Worm (Caenorhabditis elegans) whole organism, mixed stage, embryonic: ENCODE results near the gene C54E4.5.

Experiments
- M03D4.4 ChIP-seq: sonication (generic microtip); optimal IDR thresholded peaks from 2 replicates; lab custom pipeline; 2017; ENCODE audit warnings: mild to moderate bottlenecking, missing genetic modification characterization, missing compliant biosample characterization
- blmp-1 ChIP-seq: fragments of 150-350 bp; optimal IDR thresholded peaks from 2 replicates; lab custom pipeline; 2014; ENCODE audit warnings: missing biosample characterization, missing genetic modification characterization
- ceh-83 ChIP-seq: fragments of 200-800 bp; sonication (Bioruptor generic); optimal IDR thresholded peaks from 2 replicates; lab custom pipeline; 2018; ENCODE audit warnings: mild to moderate bottlenecking, missing genetic modification characterization, missing compliant biosample characterization
- ces-1 ChIP-seq: fragments of 150-350 bp; optimal IDR thresholded peaks from 2 replicates; lab custom pipeline; 2014; ENCODE audit warnings: missing biosample characterization, missing genetic modification reagents, missing genetic modification characterization
- drap-1 ChIP-seq: fragments of 200-800 bp; sonication (Bioruptor generic); optimal IDR thresholded peaks from 3 replicates; lab custom pipeline; 2018; ENCODE audit warnings: mild to moderate bottlenecking, missing genetic modification characterization, missing compliant biosample characterization
- elt-1 ChIP-seq: sonication (generic microtip); optimal IDR thresholded peaks from 2 replicates; lab custom pipeline; 2017; ENCODE audit warnings: missing genetic modification characterization, mild to moderate bottlenecking, missing compliant biosample characterization, antibody characterized with exemption, moderate library complexity, borderline replicate concordance; ENCODE audit not compliant: insufficient read depth
- elt-3 ChIP-seq: fragments of 150-350 bp; optimal IDR thresholded peaks from 2 replicates; lab custom pipeline; 2014; ENCODE audit warnings: missing biosample characterization, missing genetic modification characterization
- flh-1 ChIP-seq: fragments of 200-800 bp; sonication (Bioruptor generic); optimal IDR thresholded peaks from 2 replicates; lab custom pipeline; 2018; ENCODE audit warnings: mild to moderate bottlenecking, missing genetic modification characterization, moderate library complexity, missing compliant biosample characterization
- ham-2 ChIP-seq: fragments of 200-800 bp; sonication (Bioruptor generic); optimal IDR thresholded peaks from 2 replicates; lab custom pipeline; 2018; ENCODE audit warnings: mild to moderate bottlenecking, missing genetic modification characterization, missing compliant biosample characterization
- hlh-1 ChIP-seq: fragments of 150-350 bp; optimal IDR thresholded peaks from 2 replicates; lab custom pipeline; 2014; ENCODE audit warnings: missing biosample characterization, missing genetic modification reagents, missing genetic modification characterization
- lin-32 ChIP-seq: fragments of 200-800 bp; sonication (Bioruptor generic); optimal IDR thresholded peaks from 2 replicates; lab custom pipeline; 2018; ENCODE audit warnings: mild to moderate bottlenecking, missing genetic modification characterization, missing compliant biosample characterization
- lsy-2 ChIP-seq: fragments of 150-350 bp; optimal IDR thresholded peaks from 2 replicates; lab custom pipeline; 2014; ENCODE audit warnings: missing biosample characterization, missing genetic modification characterization
- mab-5 ChIP-seq: fragments of 150-350 bp; optimal IDR thresholded peaks from 2 replicates; lab custom pipeline; 2014; ENCODE audit warnings: missing biosample characterization, missing genetic modification characterization
- mep-1 ChIP-seq: fragments of 150-350 bp; optimal IDR thresholded peaks from 2 replicates; lab custom pipeline; 2017; ENCODE audit warnings: missing biosample characterization, missing genetic modification reagents, missing genetic modification characterization, inconsistent platforms
- nhr-12 ChIP-seq: fragments of 150-350 bp; optimal IDR thresholded peaks from 2 replicates; lab custom pipeline; 2014; ENCODE audit warnings: missing biosample characterization, missing genetic modification characterization
- nhr-2 ChIP-seq: fragments of 150-350 bp; optimal IDR thresholded peaks from 2 replicates; lab custom pipeline; 2014; ENCODE audit warnings: missing biosample characterization, missing genetic modification characterization
- nhr-237 ChIP-seq: fragments of 150-350 bp; optimal IDR thresholded peaks from 2 replicates; lab custom pipeline; 2014; ENCODE audit warnings: missing biosample characterization, missing genetic modification characterization
- nhr-28 ChIP-seq: fragments of 150-350 bp; optimal IDR thresholded peaks from 2 replicates; lab custom pipeline; 2014; ENCODE audit warnings: missing biosample characterization, missing genetic modification characterization
- nhr-76 ChIP-seq: sonication (generic microtip); optimal IDR thresholded peaks from 2 replicates; lab custom pipeline; 2017; ENCODE audit warnings: missing biosample characterization, missing genetic modification characterization
- pha-4 ChIP-seq: fragments of 150-350 bp; optimal IDR thresholded peaks from 2 replicates; lab custom pipeline; 2018; ENCODE audit warnings: missing biosample characterization, missing genetic modification reagents, missing genetic modification characterization
- sem-2 ChIP-seq: fragments of 200-800 bp; sonication (Bioruptor generic); optimal IDR thresholded peaks from 2 replicates; lab custom pipeline; 2018; ENCODE audit warnings: mild to moderate bottlenecking, missing genetic modification characterization, missing compliant biosample characterization
- snpc-4 ChIP-seq: fragments of 150-350 bp; optimal IDR thresholded peaks from 2 replicates; lab custom pipeline; 2014; ENCODE audit warnings: missing biosample characterization, missing genetic modification characterization
- sptf-1 ChIP-seq: sonication (generic microtip); optimal IDR thresholded peaks from 2 replicates; lab custom pipeline; 2017; ENCODE audit warnings: mild to moderate bottlenecking, missing genetic modification characterization, moderate library complexity, missing compliant biosample characterization
- tbx-8 ChIP-seq: fragments of 200-800 bp; sonication (Bioruptor generic); optimal IDR thresholded peaks from 2 replicates; lab custom pipeline; 2018; ENCODE audit warnings: mild to moderate bottlenecking, missing genetic modification characterization, moderate library complexity, missing compliant biosample characterization
- unc-120 ChIP-seq: sonication (generic microtip); optimal IDR thresholded peaks from 2 replicates; lab custom pipeline; 2017; ENCODE audit warnings: missing genetic modification characterization, missing compliant biosample characterization; ENCODE audit not compliant: poor library complexity, severe bottlenecking
- unc-39 ChIP-seq: fragments of 150-350 bp; optimal IDR thresholded peaks from 2 replicates; lab custom pipeline; 2014; ENCODE audit warnings: missing biosample characterization, missing genetic modification characterization
- unc-62 ChIP-seq: fragments of 150-350 bp; optimal IDR thresholded peaks from 2 replicates; lab custom pipeline; 2014; ENCODE audit warnings: missing biosample characterization, missing genetic modification reagents, missing genetic modification characterization
- zip-8 ChIP-seq: fragments of 150-350 bp; optimal IDR thresholded peaks from 2 replicates; lab custom pipeline; 2014; ENCODE audit warnings: missing biosample characterization, missing genetic modification characterization
- ztf-11 ChIP-seq: fragments of 150-350 bp; optimal IDR thresholded peaks from 2 replicates; lab custom pipeline; 2014; ENCODE audit warnings: missing biosample characterization, missing genetic modification characterization

Gene C54E4.5

ce11 chrIV:2175291-2175690 lies 26.2 kb upstream of the C54E4.5 start, which contains the start of gene C54E4.1:
Gene C54E4.1 (plus strand): TSS chrIV:2175591.
- TF ChIP-seq nhr-12 (tag; lab: Kevin White, UChicago) (no peak), drap-1 (GFP tag; lab: Kevin White, UChicago) (no peak), sem-2 (no peak), M03D4.4 (no peak), hlh-1 (no peak), nhr-2 (tag; lab: Kevin White, UChicago) (no peak), lin-32 (no peak), ztf-11 (tag; lab: Kevin White, UChicago) (no peak), elt-1 (tag; lab: Kevin White, UChicago) (no peak), blmp-1 (tag; lab: Kevin White, UChicago) (no peak), flh-1 (no peak), nhr-76 (tag; lab: Kevin White, UChicago) (no peak), lsy-2 (tag; lab: Kevin White, UChicago) (no peak), nhr-28 (tag; lab: Kevin White, UChicago) (no peak), tbx-8 (GFP tag; lab: Kevin White, UChicago) (no peak), snpc-4 (tag; lab: Kevin White, UChicago) (no peak), nhr-237 (tag; lab: Kevin White, UChicago) (no peak)

DNA sequence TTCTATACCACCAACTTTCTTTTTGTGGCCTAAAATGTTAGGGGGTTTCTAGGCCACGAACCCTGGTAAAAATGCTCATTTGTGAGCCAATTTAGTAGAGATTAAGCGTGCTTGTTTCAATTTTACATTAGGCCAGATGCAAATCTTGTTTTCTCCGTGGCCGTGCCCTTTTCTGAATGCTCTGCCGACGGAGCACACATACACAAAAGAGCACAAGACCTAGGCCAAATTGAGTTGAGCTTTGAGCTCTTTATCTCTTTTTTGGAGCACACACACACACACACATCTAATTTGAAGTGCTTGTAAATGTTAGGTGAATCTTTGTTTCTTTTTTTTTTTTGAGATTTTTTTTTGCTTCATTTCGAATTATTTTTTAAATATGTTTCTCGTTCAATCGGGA lies 23.8 kb upstream of the C54E4.5 start:
- TF ChIP-seq ces-1 (GFP tag; lab: Kevin White, UChicago) (peak; percentile 71), blmp-1 (tag; lab: Kevin White, UChicago) (no peak)

DNA sequence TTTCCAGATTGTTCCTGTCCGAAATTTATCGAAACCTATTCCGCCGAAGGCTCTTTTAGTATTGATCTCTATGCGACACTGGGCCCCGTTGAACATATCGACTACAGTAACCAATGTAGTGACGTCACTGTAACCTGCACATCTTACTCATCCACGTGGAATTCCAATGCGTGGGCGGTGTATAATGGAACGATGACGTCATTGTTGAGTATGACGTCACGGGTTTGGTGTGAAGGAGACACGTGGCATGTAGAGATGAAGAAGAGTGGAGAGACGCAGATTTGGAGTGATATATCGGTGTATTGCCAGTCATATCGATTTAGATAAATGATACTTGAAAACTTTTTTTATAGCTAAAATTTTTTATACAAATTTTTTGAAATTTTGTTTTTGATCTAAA lies 21.2 kb upstream of the C54E4.5 start:
- peak; percentile 97 for TF ChIP-seq zip-8
- TF ChIP-seq mep-1 (tag; lab: Kevin White, UChicago): no peak

DNA sequence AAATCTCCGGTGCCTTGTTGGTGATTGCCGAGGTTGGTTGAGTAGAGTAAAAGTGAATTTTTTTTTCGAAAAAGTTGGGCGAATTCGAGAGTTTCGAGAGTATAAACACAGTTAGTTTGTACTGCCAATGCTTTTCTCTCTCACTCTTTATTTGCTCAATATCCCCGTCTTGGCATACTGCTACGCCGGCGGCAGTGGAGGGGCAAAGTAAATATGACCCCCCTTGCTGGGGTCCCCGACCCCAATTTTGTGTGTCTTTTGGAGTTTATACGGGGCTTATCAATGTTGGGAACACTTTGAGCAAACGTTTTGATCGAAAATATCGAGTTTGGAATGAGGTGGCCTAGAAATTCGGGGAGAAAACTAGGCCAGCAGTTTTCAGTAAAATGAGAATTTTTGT lies 19.4 kb upstream of the C54E4.5 start, which contains the start of gene C54E4.4:
TSS of gene C54E4.4 (minus strand) at position 101 of the 400 bp plus-strand sequence.
- TF ChIP-seq ztf-11 (tag; lab: Kevin White, UChicago): no peak
- TF ChIP-seq lsy-2 (tag; lab: Kevin White, UChicago): no peak
- no peak for TF ChIP-seq mep-1 (tag; lab: Kevin White, UChicago)
- TF ChIP-seq mab-5 (tag; lab: Kevin White, UChicago): no peak
- TF ChIP-seq sem-2: no peak
- TF ChIP-seq unc-62 (GFP tag; lab: Kevin White, UChicago): no peak
- TF ChIP-seq hlh-1: no peak
- TF ChIP-seq ces-1 (GFP tag; lab: Kevin White, UChicago): no peak
- TF ChIP-seq M03D4.4: no peak
- TF ChIP-seq ham-2 (GFP tag; lab: Kevin White, UChicago): no peak
- TF ChIP-seq elt-3 (tag; lab: Kevin White, UChicago): no peak
- TF ChIP-seq sptf-1 (tag; lab: Kevin White, UChicago): no peak
- no peak for TF ChIP-seq nhr-2 (tag; lab: Kevin White, UChicago)
- TF ChIP-seq snpc-4 (tag; lab: Kevin White, UChicago): no peak
- no peak for TF ChIP-seq unc-120 (tag; lab: Kevin White, UChicago)
- no peak for TF ChIP-seq drap-1 (GFP tag; lab: Kevin White, UChicago)
- TF ChIP-seq lin-32: no peak
- TF ChIP-seq elt-1 (tag; lab: Kevin White, UChicago): no peak
- no peak for TF ChIP-seq ceh-83 (GFP tag; lab: Kevin White, UChicago)
- no peak for TF ChIP-seq tbx-8 (GFP tag; lab: Kevin White, UChicago)

DNA sequence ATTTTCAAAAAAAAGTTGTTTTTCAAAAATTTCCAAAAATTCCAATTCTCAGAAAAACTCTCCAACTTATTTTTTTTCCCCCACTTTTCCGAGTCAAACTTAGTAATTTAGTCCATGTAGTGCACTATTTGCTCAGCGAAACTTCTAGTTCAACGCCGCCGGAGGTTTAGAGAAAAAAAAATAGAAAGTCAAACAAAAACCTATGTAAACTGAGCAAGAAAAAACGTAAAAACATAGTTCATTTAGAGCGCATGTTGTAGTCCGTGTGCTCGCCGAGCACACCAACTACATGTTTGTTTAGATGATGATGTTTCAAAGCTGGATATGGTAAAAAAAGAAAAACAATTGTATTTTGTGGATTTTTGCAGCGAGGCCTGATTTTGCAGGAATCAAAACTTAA lies 13.2 kb upstream of the C54E4.5 start:
- TF ChIP-seq pha-4 (tag; lab: Kevin White, UChicago) (no peak), nhr-28 (tag; lab: Kevin White, UChicago) (peak; percentile 44)
- TF ChIP-seq, all 35 proteins: peak for 1

ce11 chrIV:2159069-2159468 lies 10.0 kb upstream of the C54E4.5 start, which contains the start of gene gcy-37:
Gene gcy-37 (minus strand): TSS chrIV:2159169.
- no peak for TF ChIP-seq blmp-1 (tag; lab: Kevin White, UChicago)
- no peak for TF ChIP-seq nhr-76 (tag; lab: Kevin White, UChicago)
- TF ChIP-seq unc-120 (tag; lab: Kevin White, UChicago): no peak
- no peak for TF ChIP-seq snpc-4 (tag; lab: Kevin White, UChicago)
- no peak for TF ChIP-seq unc-62 (GFP tag; lab: Kevin White, UChicago)
- TF ChIP-seq elt-1 (tag; lab: Kevin White, UChicago): no peak
- TF ChIP-seq sem-2: no peak
- no peak for TF ChIP-seq nhr-2 (tag; lab: Kevin White, UChicago)
- TF ChIP-seq flh-1: no peak
- no peak for TF ChIP-seq unc-39
- no peak for TF ChIP-seq mab-5 (tag; lab: Kevin White, UChicago)
- TF ChIP-seq ceh-83 (GFP tag; lab: Kevin White, UChicago): no peak
